Worm (Caenorhabditis elegans) whole organism, L1 larva: ENCODE measurements around the gene clec-182.

Experiments
- aly-2 ChIP-seq: fragments of 150-350 bp; optimal IDR thresholded peaks from 2 replicates; lab custom pipeline; 2014; ENCODE audit warnings: missing biosample characterization, missing genetic modification characterization
- ama-1 ChIP-seq: fragments of 150-350 bp; optimal IDR thresholded peaks from 2 replicates; lab custom pipeline; 2014

- no peak for TF ChIP-seq ama-1
- TF ChIP-seq aly-2 (tag; lab: Kevin White, UChicago), result no peak
Measured at ce11 chrIV:8752492-8752891, 45.7 kb downstream of the clec-182 start.
